Worm (Caenorhabditis elegans): ENCODE data around the gene set-23.

DNA sequence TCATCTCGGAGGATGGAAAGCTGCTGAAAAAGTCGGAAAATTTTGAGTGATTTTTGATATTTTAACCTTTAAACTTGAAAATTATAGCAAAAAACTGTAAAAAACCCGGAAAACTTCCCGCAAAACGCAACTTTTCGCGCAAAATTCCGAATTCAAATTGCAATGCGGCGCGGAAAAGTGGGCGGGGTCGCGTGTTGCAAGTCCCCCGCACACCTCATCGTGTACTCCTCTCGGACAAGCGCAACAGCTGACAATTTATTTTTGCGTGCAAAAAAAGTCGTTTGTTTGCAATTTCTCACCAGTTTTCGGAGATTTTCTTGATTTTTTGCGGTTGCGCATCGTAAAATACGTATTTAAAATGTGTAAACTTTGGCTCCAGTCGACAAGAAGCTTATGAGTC, 5.7 kb upstream of the set-23 start, which contains the start of gene npp-8:
- TF ChIP-seq gmeb-2 (tag; optimal IDR thresholded peaks at IDR 0.05): peak; percentile 73
- TF ChIP-seq ceh-2 (tag; optimal IDR thresholded peaks at IDR 0.05): peak; percentile 87
- peak; percentile 80 for TF ChIP-seq sox-4 (tag; optimal IDR thresholded peaks at IDR 0.05)
- peak; percentile 82 for TF ChIP-seq F13H6.1 (tag; optimal IDR thresholded peaks at IDR 0.05)
- peak; percentile 88 for TF ChIP-seq ceh-19 (GFP tag; optimal IDR thresholded peaks at IDR 0.05)
- peak; percentile 69 for TF ChIP-seq C38D4.7 (GFP tag; optimal IDR thresholded peaks at IDR 0.05)

Measured in whole organism, late embryonic.